Fruit fly (Drosophila melanogaster): ENCODE data around the gene Syx5.

- no peak for TF ChIP-seq CG14655 (GFP tag; optimal IDR thresholded peaks at IDR 0.05)
- TF ChIP-seq D1 (tag; optimal IDR thresholded peaks at IDR 0.05): no peak
- TF ChIP-seq gl (tag; optimal IDR thresholded peaks at IDR 0.05): no peak
- no peak for TF ChIP-seq CG32121 (GFP tag; IDR thresholded peaks at IDR 0.05)
- no peak for TF ChIP-seq CG12605 (GFP tag; IDR thresholded peaks at IDR 0.05)
- TF ChIP-seq CG9948 (tag; optimal IDR thresholded peaks at IDR 0.05): no peak
- TF ChIP-seq EcR (GFP tag; optimal IDR thresholded peaks at IDR 0.05): no peak
- no peak for TF ChIP-seq CG17806 (tag; optimal IDR thresholded peaks at IDR 0.05)
- no peak for TF ChIP-seq CG13204 (GFP tag; optimal IDR thresholded peaks at IDR 0.05)
- TF ChIP-seq Pif1B (GFP tag; optimal IDR thresholded peaks at IDR 0.05): no peak
- no peak for TF ChIP-seq CG34367 (tag; optimal IDR thresholded peaks at IDR 0.05)
- no peak for TF ChIP-seq CG8301 (tag; optimal IDR thresholded peaks at IDR 0.05)
- no peak for TF ChIP-seq Snoo (tag; optimal IDR thresholded peaks at IDR 0.05)
- TF ChIP-seq CG15710 (tag; optimal IDR thresholded peaks at IDR 0.05): no peak
These were observed 22.5 kb downstream of the Syx5 start, which contains the start of gene CG4440 for dm6 chr2L:16329625-16330024.

Data from whole organism, pupa.